Worm (Caenorhabditis elegans) whole organism, young adult: ENCODE measurements around the gene srg-60.

Experiments used
- B0336.3 ChIP-seq: fragments of 200-800 bp; sonication (Bioruptor generic); IDR thresholded peaks from 2 replicates; pipeline ENCODE4 v1.3.6; 2022; ENCODE audit warnings: missing genetic modification characterization, missing compliant biosample characterization
- D2030.7 ChIP-seq: fragments of 200-800 bp; sonication (Bioruptor generic); IDR thresholded peaks from 2 replicates; pipeline ENCODE4 v1.3.6; 2022; ENCODE audit warnings: missing genetic modification reagents, missing genetic modification characterization, missing compliant biosample characterization
- F33H1.4 ChIP-seq: fragments of 200-800 bp; sonication (Bioruptor generic); IDR thresholded peaks from 2 replicates; pipeline ENCODE4 v1.3.6; 2022; ENCODE audit warnings: missing genetic modification reagents, missing genetic modification characterization, missing compliant biosample characterization
- F52B5.7 ChIP-seq: sonication (generic microtip); optimal IDR thresholded peaks from 2 replicates; lab custom pipeline; 2016; ENCODE audit warnings: mild to moderate bottlenecking, missing genetic modification characterization, missing compliant biosample characterization
- T07F8.4 ChIP-seq: sonication (generic microtip); optimal IDR thresholded peaks from 2 replicates; lab custom pipeline; 2016; ENCODE audit warnings: mild to moderate bottlenecking, missing genetic modification characterization, moderate library complexity, missing compliant biosample characterization
- T26A5.8 ChIP-seq: sonication (generic microtip); optimal IDR thresholded peaks from 2 replicates; lab custom pipeline; 2016; ENCODE audit warnings: missing genetic modification characterization, missing compliant biosample characterization
- Y53G8AR.9 ChIP-seq: fragments of 200-800 bp; sonication (Bioruptor generic); conservative IDR thresholded peaks from 2 replicates; pipeline ENCODE4 v1.3.6; 2022; ENCODE audit warnings: missing genetic modification reagents, missing genetic modification characterization, missing compliant biosample characterization
- Y56A3A.18 ChIP-seq: fragments of 200-800 bp; sonication (Bioruptor generic); IDR thresholded peaks from 2 replicates; pipeline ENCODE4 v1.3.6; 2022; ENCODE audit warnings: missing genetic modification reagents, missing genetic modification characterization, missing compliant biosample characterization
- Y67H2A.10 ChIP-seq: fragments of 200-800 bp; sonication (Bioruptor generic); conservative IDR thresholded peaks from 2 replicates; pipeline ENCODE4 v1.3.6; 2022; ENCODE audit warnings: missing genetic modification reagents, missing genetic modification characterization, missing compliant biosample characterization
- akir-1 ChIP-seq: fragments of 200-800 bp; sonication (Bioruptor generic); optimal IDR thresholded peaks from 2 replicates; lab custom pipeline; 2018; ENCODE audit warnings: mild to moderate bottlenecking, missing genetic modification characterization, moderate library complexity, missing compliant biosample characterization
- athp-1 ChIP-seq: sonication (generic microtip); optimal IDR thresholded peaks from 2 replicates; lab custom pipeline; 2017; ENCODE audit warnings: mild to moderate bottlenecking, missing genetic modification characterization, missing compliant biosample characterization
- attf-6 ChIP-seq: fragments of 200-800 bp; sonication (Bioruptor generic); IDR thresholded peaks from 2 replicates; pipeline ENCODE4 v1.3.6; 2022; ENCODE audit warnings: missing genetic modification reagents, missing genetic modification characterization, missing compliant biosample characterization
- bed-1 ChIP-seq: fragments of 200-800 bp; sonication (Bioruptor generic); IDR thresholded peaks from 2 replicates; pipeline ENCODE4 v1.3.6; 2022; ENCODE audit warnings: missing genetic modification reagents, missing genetic modification characterization, missing compliant biosample characterization
- ccch-3 ChIP-seq: fragments of 200-800 bp; sonication (Bioruptor generic); optimal IDR thresholded peaks from 2 replicates; lab custom pipeline; 2018; ENCODE audit warnings: mild to moderate bottlenecking, missing genetic modification characterization, missing compliant biosample characterization
- cebp-1 ChIP-seq, 2 experiments: fragments of 200-800 bp in 1 of 2; sonication (Bioruptor generic) in 1 of 2; sonication (generic microtip) in 1 of 2; IDR thresholded peaks in 1 of 2; optimal IDR thresholded peaks in 1 of 2; 2 replicates each; pipeline versions ENCODE4 v1.3.6 to Lab custom; 2017 to 2022; ENCODE audit warnings: missing compliant biosample characterization in 2 of 2, missing genetic modification characterization in 2 of 2, mild to moderate bottlenecking in 1 of 2, missing genetic modification reagents in 1 of 2, moderate library complexity in 1 of 2
- ceh-40 ChIP-seq: fragments of 200-800 bp; sonication (Bioruptor generic); IDR thresholded peaks from 2 replicates; pipeline ENCODE4 v1.3.6; 2022; ENCODE audit warnings: missing genetic modification characterization, missing compliant biosample characterization
- ceh-79 ChIP-seq: sonication (generic microtip); optimal IDR thresholded peaks from 2 replicates; lab custom pipeline; 2017; ENCODE audit warnings: mild to moderate bottlenecking, missing genetic modification characterization, missing compliant biosample characterization
- dpff-1 ChIP-seq: sonication (generic microtip); optimal IDR thresholded peaks from 2 replicates; lab custom pipeline; 2017; ENCODE audit warnings: mild to moderate bottlenecking, missing genetic modification characterization, missing compliant biosample characterization
- egrh-3 ChIP-seq: fragments of 200-800 bp; sonication (Bioruptor generic); IDR thresholded peaks from 2 replicates; pipeline ENCODE4 v1.3.6; 2022; ENCODE audit warnings: missing genetic modification reagents, missing genetic modification characterization, missing compliant biosample characterization
- ekl-4 ChIP-seq: fragments of 200-800 bp; sonication (Bioruptor generic); IDR thresholded peaks from 2 replicates; pipeline ENCODE4 v1.3.6; 2022; ENCODE audit warnings: missing genetic modification reagents, missing genetic modification characterization, missing compliant biosample characterization
- hmg-20 ChIP-seq: fragments of 200-800 bp; sonication (Bioruptor generic); IDR thresholded peaks from 2 replicates; pipeline ENCODE4 v1.3.6; 2022; ENCODE audit warnings: missing genetic modification reagents, missing genetic modification characterization, missing compliant biosample characterization
- hrde-1 ChIP-seq: sonication (generic microtip); optimal IDR thresholded peaks from 2 replicates; lab custom pipeline; 2016; ENCODE audit warnings: missing genetic modification characterization, mild to moderate bottlenecking, missing compliant biosample characterization, moderate library complexity, missing genotype, missing genetic modification reagents, borderline replicate concordance
- let-607 ChIP-seq, 2 experiments: fragments of 200-800 bp in 1 of 2; sonication (Bioruptor generic) in 1 of 2; sonication (generic microtip) in 1 of 2; optimal IDR thresholded peaks; 2 replicates each; lab custom pipeline; 2016 to 2018; ENCODE audit warnings: mild to moderate bottlenecking in 2 of 2, missing compliant biosample characterization in 2 of 2, missing genetic modification characterization in 2 of 2, moderate library complexity in 2 of 2, missing genotype in 1 of 2
- lin-54 ChIP-seq: fragments of 200-800 bp; sonication (Bioruptor generic); optimal IDR thresholded peaks from 2 replicates; lab custom pipeline; 2018; ENCODE audit warnings: mild to moderate bottlenecking, missing genetic modification characterization, missing compliant biosample characterization
- lsl-1 ChIP-seq: fragments of 200-800 bp; sonication (Bioruptor generic); optimal IDR thresholded peaks from 2 replicates; lab custom pipeline; 2018; ENCODE audit warnings: mild to moderate bottlenecking, missing genetic modification characterization, moderate library complexity, missing compliant biosample characterization
- lsy-27 ChIP-seq: sonication (generic microtip); optimal IDR thresholded peaks from 2 replicates; lab custom pipeline; 2017; ENCODE audit warnings: missing genetic modification characterization, mild to moderate bottlenecking, missing compliant biosample characterization, antibody characterized with exemption, missing genotype, borderline replicate concordance; ENCODE audit not compliant: insufficient read depth
- madf-10 ChIP-seq: sonication (generic microtip); optimal IDR thresholded peaks from 2 replicates; lab custom pipeline; 2016; ENCODE audit warnings: mild to moderate bottlenecking, missing genetic modification characterization, missing compliant biosample characterization
- madf-3 ChIP-seq: fragments of 200-800 bp; sonication (Bioruptor generic); IDR thresholded peaks from 2 replicates; pipeline ENCODE4 v1.3.6; 2022; ENCODE audit warnings: missing genetic modification reagents, missing genetic modification characterization, missing compliant biosample characterization
- madf-6 ChIP-seq: fragments of 200-800 bp; sonication (Bioruptor generic); IDR thresholded peaks from 2 replicates; pipeline ENCODE4 v1.3.6; 2022; ENCODE audit warnings: missing genetic modification reagents, missing genetic modification characterization, missing compliant biosample characterization
- mcd-1 ChIP-seq: fragments of 200-800 bp; sonication (Bioruptor generic); IDR thresholded peaks from 2 replicates; pipeline ENCODE4 v1.3.6; 2022; ENCODE audit warnings: missing genetic modification reagents, missing genetic modification characterization, missing compliant biosample characterization
- nfya-1 ChIP-seq: sonication (generic microtip); optimal IDR thresholded peaks from 2 replicates; lab custom pipeline; 2017; ENCODE audit warnings: antibody characterized with exemption, missing compliant biosample characterization, missing genetic modification characterization, borderline replicate concordance; ENCODE audit not compliant: insufficient read depth
- nhr-120 ChIP-seq: fragments of 200-800 bp; sonication (Bioruptor generic); IDR thresholded peaks from 2 replicates; pipeline ENCODE4 v1.3.6; 2022; ENCODE audit warnings: missing genetic modification characterization, missing compliant biosample characterization
- nhr-179 ChIP-seq: sonication (generic microtip); optimal IDR thresholded peaks from 2 replicates; lab custom pipeline; 2016; ENCODE audit warnings: mild to moderate bottlenecking, missing genetic modification characterization, missing compliant biosample characterization
- nhr-90 ChIP-seq: sonication (generic microtip); optimal IDR thresholded peaks from 2 replicates; lab custom pipeline; 2016; ENCODE audit warnings: missing genotype, mild to moderate bottlenecking, missing genetic modification characterization, missing compliant biosample characterization
- repo-1 ChIP-seq: sonication (generic microtip); optimal IDR thresholded peaks from 2 replicates; lab custom pipeline; 2017; ENCODE audit warnings: mild to moderate bottlenecking, missing genetic modification characterization, missing compliant biosample characterization
- rpc-1 ChIP-seq, 2 experiments: fragments of 150-350 bp in 1 of 2; sonication (generic microtip) in 1 of 2; optimal IDR thresholded peaks; 2 replicates each; lab custom pipeline; 2014 to 2018; ENCODE audit warnings: missing biosample characterization in 1 of 2, missing genetic modification characterization in 1 of 2, missing genetic modification reagents in 1 of 2, missing genotype in 1 of 2
- sdz-38 ChIP-seq: sonication (generic microtip); optimal IDR thresholded peaks from 2 replicates; lab custom pipeline; 2016; ENCODE audit warnings: missing genotype, missing genetic modification characterization, missing compliant biosample characterization
- snpc-1.1 ChIP-seq: sonication (generic microtip); optimal IDR thresholded peaks from 2 replicates; lab custom pipeline; 2017; ENCODE audit warnings: missing genetic modification characterization, mild to moderate bottlenecking, missing compliant biosample characterization, antibody characterized with exemption, moderate library complexity, missing genotype, missing genetic modification reagents; ENCODE audit not compliant: insufficient read depth
- zfh-2 ChIP-seq: fragments of 200-800 bp; sonication (Bioruptor generic); conservative IDR thresholded peaks from 2 replicates; pipeline ENCODE4 v1.3.6; 2022; ENCODE audit warnings: missing genetic modification reagents, missing genetic modification characterization, missing compliant biosample characterization
- ztf-25 ChIP-seq: fragments of 200-800 bp; sonication (Bioruptor generic); IDR thresholded peaks from 2 replicates; pipeline ENCODE4 v1.3.6; 2022; ENCODE audit warnings: missing genetic modification reagents, missing genetic modification characterization, missing compliant biosample characterization

Gene srg-60

DNA sequence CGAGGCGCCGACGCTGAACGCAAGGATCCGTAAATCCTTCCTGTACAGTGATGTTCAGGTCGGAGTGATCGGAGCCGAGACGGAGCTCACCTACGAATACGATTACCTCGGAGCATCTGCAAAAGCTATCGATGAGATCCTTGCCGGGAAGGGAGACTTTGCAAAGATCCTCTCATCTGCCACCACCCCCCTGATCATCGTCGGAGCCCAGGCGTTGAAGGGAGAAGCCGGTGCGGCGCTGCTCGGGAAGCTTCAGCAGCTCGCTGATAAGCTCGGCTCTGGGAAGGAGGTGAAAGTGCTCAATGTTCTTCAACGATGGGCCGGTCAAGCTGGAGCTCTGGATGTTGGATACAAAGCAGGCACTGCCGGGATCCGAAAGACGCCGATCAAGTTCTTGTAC lies 19.2 kb downstream of the srg-60 start:
- TF ChIP-seq repo-1 (tag; lab: Kevin White, UChicago), result no peak
- TF ChIP-seq Y67H2A.10 (GFP tag; lab: Robert Waterston, UW), result no peak
- TF ChIP-seq dpff-1 (tag; lab: Kevin White, UChicago), result no peak
- no peak for TF ChIP-seq T07F8.4
- no peak for TF ChIP-seq lsy-27 (tag; lab: Kevin White, UChicago)
- TF ChIP-seq ceh-40 (GFP tag; lab: Robert Waterston, UW), result no peak
- 0 out of 2 replicates have a peak, but pooled peaks have one; percentile 3 for TF ChIP-seq ztf-25 (GFP tag; lab: Robert Waterston, UW)
- TF ChIP-seq egrh-3 (GFP tag; lab: Robert Waterston, UW), result peak; percentile 71; the same call in 1 of the 2 replicates
- no peak for TF ChIP-seq snpc-1.1 (tag; lab: Kevin White, UChicago)
- TF ChIP-seq hrde-1, result no peak
- TF ChIP-seq D2030.7, result no peak
- no peak for TF ChIP-seq ccch-3
- peak; percentile 47; the same call in 1 of the 2 replicates for TF ChIP-seq B0336.3 (GFP tag; lab: Robert Waterston, UW)
- TF ChIP-seq zfh-2 (GFP tag; lab: Robert Waterston, UW), result peak; percentile 53; the same call in 1 of the 2 replicates

DNA sequence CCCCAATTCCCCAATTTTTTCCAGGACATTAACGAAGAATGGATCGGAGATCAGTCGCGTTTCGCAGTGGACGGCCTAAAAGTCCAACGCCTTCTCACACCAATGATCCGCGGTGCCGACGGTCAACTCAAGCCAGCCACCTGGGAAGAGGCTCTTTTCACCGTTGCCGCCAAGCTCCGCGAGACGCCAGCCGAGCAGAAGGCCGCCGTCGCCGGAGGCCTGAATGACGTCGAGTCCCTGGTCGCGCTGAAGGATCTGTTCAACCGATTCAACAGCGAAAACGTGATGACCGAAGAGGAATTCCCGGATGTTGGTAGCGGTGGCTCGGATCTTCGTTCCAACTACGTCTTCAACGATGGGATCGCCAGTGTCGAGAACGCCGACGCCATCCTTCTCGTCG lies 19.6 kb downstream of the srg-60 start:
- TF ChIP-seq rpc-1 (optimal IDR thresholded peaks at IDR 0.05; lab: Kevin White, UChicago) (no peak), rpc-1 (tag; optimal IDR thresholded peaks at IDR 0.05; lab: Kevin White, UChicago) (no peak), zfh-2 (GFP tag; lab: Robert Waterston, UW) (peak; percentile 73), madf-3 (GFP tag; lab: Robert Waterston, UW) (0 out of 2 replicates have a peak, but pooled peaks have one; percentile 9), Y56A3A.18 (GFP tag; lab: Robert Waterston, UW) (no peak), mcd-1 (GFP tag; lab: Robert Waterston, UW) (0 out of 2 replicates have a peak, but pooled peaks have one; percentile 10)

DNA sequence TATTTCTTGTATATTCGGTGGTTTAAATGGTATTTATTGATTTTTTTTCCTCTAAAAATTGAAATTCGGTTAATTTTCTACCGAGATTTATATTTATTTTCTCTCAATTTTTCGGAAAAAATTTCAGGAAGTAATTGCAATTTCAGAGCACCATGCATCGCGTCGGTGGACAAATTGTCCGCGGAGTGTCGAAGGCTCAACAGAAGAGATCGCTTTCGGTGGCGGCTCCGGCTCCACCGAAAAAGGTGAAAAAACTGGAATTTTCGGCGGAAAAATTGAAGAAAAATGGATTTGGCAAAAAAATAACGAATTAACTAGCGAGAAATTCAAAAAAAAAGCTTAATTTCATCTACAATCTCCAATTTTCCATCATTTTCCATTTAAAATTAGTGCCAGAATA lies 23.6 kb downstream of the srg-60 start, which contains the start of gene nuo-5:
nuo-5 (plus strand) TSS at position 147 of the 400 bp plus-strand sequence.
- TF ChIP-seq mcd-1 (GFP tag; lab: Robert Waterston, UW) (peak; percentile 51), nhr-179 (tag; lab: Kevin White, UChicago) (no peak), akir-1 (no peak), lin-54 (GFP tag; lab: Kevin White, UChicago) (peak; percentile 7), B0336.3 (GFP tag; lab: Robert Waterston, UW) (0 out of 2 replicates have a peak, but pooled peaks have one; percentile 46), F52B5.7 (tag; lab: Kevin White, UChicago) (peak; percentile 50), madf-10 (tag; lab: Kevin White, UChicago) (no peak), Y53G8AR.9 (GFP tag; lab: Robert Waterston, UW) (0 out of 2 replicates have a peak, but pooled peaks have one; percentile 33), hrde-1 (no peak), madf-6 (GFP tag; lab: Robert Waterston, UW) (peak; percentile 32; the same call in 1 of the 2 replicates), nhr-120 (GFP tag; lab: Robert Waterston, UW) (0 out of 2 replicates have a peak, but pooled peaks have one; percentile 37), athp-1 (tag; lab: Kevin White, UChicago) (peak; percentile 31)

DNA sequence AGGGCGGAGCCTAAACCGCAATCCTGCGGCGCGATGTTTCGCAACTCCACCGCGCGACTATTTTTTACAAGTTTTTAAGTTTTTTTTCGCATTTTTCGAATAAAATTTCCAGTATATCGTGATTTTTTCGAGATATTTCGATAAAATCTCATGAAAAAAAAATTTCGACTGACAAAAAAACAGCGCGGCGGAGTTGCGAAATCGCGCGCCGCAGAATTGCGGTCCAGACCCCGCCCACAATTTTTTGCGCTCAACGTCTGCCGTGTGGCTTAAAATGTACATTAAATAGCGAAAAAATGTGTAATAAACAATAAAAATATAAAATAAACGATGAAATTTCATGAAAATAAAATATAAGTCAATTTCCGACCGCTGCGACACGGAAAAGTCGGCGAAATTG lies 24.8 kb downstream of the srg-60 start:
- TF ChIP-seq athp-1 (tag; lab: Kevin White, UChicago) (no peak), repo-1 (tag; lab: Kevin White, UChicago) (no peak), T07F8.4 (no peak), cebp-1 (GFP tag; IDR thresholded peaks at IDR 0.05; lab: Robert Waterston, UW) (peak; percentile 63; the same call in 1 of the 2 replicates), cebp-1 (tag; optimal IDR thresholded peaks at IDR 0.05; lab: Kevin White, UChicago) (peak; percentile 94), T26A5.8 (tag; lab: Kevin White, UChicago) (no peak), F33H1.4 (GFP tag; lab: Robert Waterston, UW) (no peak), egrh-3 (GFP tag; lab: Robert Waterston, UW) (0 out of 2 replicates have a peak, but pooled peaks have one; percentile 15), ceh-79 (tag; lab: Kevin White, UChicago) (no peak), bed-1 (GFP tag; lab: Robert Waterston, UW) (no peak), sdz-38 (tag; lab: Kevin White, UChicago) (no peak), ekl-4 (GFP tag; lab: Robert Waterston, UW) (no peak), nfya-1 (tag; lab: Kevin White, UChicago) (no peak), lsl-1 (GFP tag; lab: Kevin White, UChicago) (peak; percentile 1), let-607 (tag; optimal IDR thresholded peaks at IDR 0.05; lab: Kevin White, UChicago) (no peak), B0336.3 (GFP tag; lab: Robert Waterston, UW) (no peak), hmg-20 (GFP tag; lab: Robert Waterston, UW) (no peak), nhr-90 (tag; lab: Kevin White, UChicago) (no peak), attf-6 (GFP tag; lab: Robert Waterston, UW) (no peak)
